Fruit fly (Drosophila melanogaster): ENCODE measurements around the gene MTA1-like.

MTA1-like gene

DNA sequence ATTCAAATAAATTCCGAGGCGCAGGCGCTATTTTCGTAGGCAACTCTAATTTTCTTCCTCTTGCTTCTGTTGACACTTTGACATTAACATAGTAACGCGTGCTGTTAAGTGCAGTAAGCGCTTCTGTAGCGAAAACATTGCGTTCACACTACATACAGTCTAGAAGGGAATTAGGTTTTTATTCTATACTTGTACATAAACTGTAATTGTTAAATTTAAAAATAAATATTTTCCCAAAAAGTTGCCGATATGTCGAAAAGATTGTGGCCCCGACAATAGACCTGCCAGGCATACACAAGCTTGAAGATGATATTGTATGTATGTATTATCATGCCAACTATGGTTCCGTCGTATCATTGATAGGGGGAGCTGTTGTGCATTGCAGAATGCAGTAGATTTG is 42.1 kb downstream of the MTA1-like start, which contains the start of gene asl (continued):
- TF ChIP-seq da (GFP tag; optimal IDR thresholded peaks at IDR 0.05) (no peak), pros (GFP tag; optimal IDR thresholded peaks at IDR 0.05) (no peak), CG17186 (GFP tag; optimal IDR thresholded peaks at IDR 0.05) (peak; percentile 100), CG3726 (GFP tag; IDR thresholded peaks at IDR 0.05) (no peak), sima (GFP tag; optimal IDR thresholded peaks at IDR 0.05) (no peak), Mad (GFP tag; optimal IDR thresholded peaks at IDR 0.05) (peak; percentile 58), abd-A (tag; optimal IDR thresholded peaks at IDR 0.05) (no peak), CG3847 (GFP tag; IDR thresholded peaks at IDR 0.05) (peak; percentile 55), CG4360 (GFP tag; IDR thresholded peaks at IDR 0.05) (no peak), MBD-R2 (GFP tag; IDR thresholded peaks at IDR 0.05) (peak; percentile 86), fu2 (GFP tag; optimal IDR thresholded peaks at IDR 0.05) (peak; percentile 31), ro (GFP tag; IDR thresholded peaks at IDR 0.05) (no peak), ab (GFP tag; optimal IDR thresholded peaks at IDR 0.05) (no peak), Dbx (GFP tag; IDR thresholded peaks at IDR 0.05) (peak; percentile 57; the same call in 1 of the 3 replicates), Nf-YA (GFP tag; IDR thresholded peaks at IDR 0.05) (no peak), CG42726 (GFP tag; IDR thresholded peaks at IDR 0.05; ENCODE audit: partially characterized antibody) (no peak), Ets97D (GFP tag; optimal IDR thresholded peaks at IDR 0.05) (peak; percentile 66), Dek (tag; optimal IDR thresholded peaks at IDR 0.05) (peak; percentile 7), CG4707 (GFP tag; optimal IDR thresholded peaks at IDR 0.05) (peak; percentile 37), CG10147 (GFP tag; optimal IDR thresholded peaks at IDR 0.05) (peak; percentile 27), Hr51 (GFP tag; optimal IDR thresholded peaks at IDR 0.05) (no peak), mam (GFP tag; optimal IDR thresholded peaks at IDR 0.05) (peak; percentile 44), Tbp (GFP tag; optimal IDR thresholded peaks at IDR 0.05) (peak; percentile 2), bbx (GFP tag; IDR thresholded peaks at IDR 0.05; ENCODE audit: partially characterized antibody) (no peak), oc (tag; optimal IDR thresholded peaks at IDR 0.05) (no peak), CG6689 (GFP tag; IDR thresholded peaks at IDR 0.05) (peak; percentile 67), ranshi (GFP tag; IDR thresholded peaks at IDR 0.05) (0 out of 2 replicates have a peak, but pooled peaks have one; percentile 15), D (optimal IDR thresholded peaks at IDR 0.05) (no peak), D (GFP tag; optimal IDR thresholded peaks at IDR 0.05) (peak; percentile 44), CG6254 (GFP tag; optimal IDR thresholded peaks at IDR 0.05) (no peak), maf-S (GFP tag; optimal IDR thresholded peaks at IDR 0.05) (no peak), Deaf1 (tag; optimal IDR thresholded peaks at IDR 0.05) (peak; percentile 47), HHEX (GFP tag; optimal IDR thresholded peaks at IDR 0.05) (no peak), hbn (GFP tag; IDR thresholded peaks at IDR 0.05; ENCODE audit: partially characterized antibody) (no peak), tin (GFP tag; optimal IDR thresholded peaks at IDR 0.05) (peak; percentile 58), CG9797 (GFP tag; optimal IDR thresholded peaks at IDR 0.05) (peak; percentile 61), caup (GFP tag; optimal IDR thresholded peaks at IDR 0.05; ENCODE audit: severe bottlenecking) (peak; percentile 54), rib (GFP tag; IDR thresholded peaks at IDR 0.05) (peak; percentile 19; the same call in 1 of the 2 replicates), CG31365 (tag; optimal IDR thresholded peaks at IDR 0.05) (no peak), ken (GFP tag; IDR thresholded peaks at IDR 0.05) (peak; percentile 65; the same call in 1 of the 3 replicates), CG2889 (GFP tag; IDR thresholded peaks at IDR 0.05) (no peak), Neu2 (GFP tag; optimal IDR thresholded peaks at IDR 0.05; ENCODE audit: borderline replicate concordance) (no peak), btn (GFP tag; optimal IDR thresholded peaks at IDR 0.05) (no peak), Fer3 (tag; optimal IDR thresholded peaks at IDR 0.05) (peak; percentile 60), ttk (GFP tag; IDR thresholded peaks at IDR 0.05) (no peak), insv (GFP tag; optimal IDR thresholded peaks at IDR 0.05) (peak in 1 of 2 experiments; percentile 77), Elba2 (GFP tag; optimal IDR thresholded peaks at IDR 0.05) (peak; percentile 96), Dip3 (GFP tag; optimal IDR thresholded peaks at IDR 0.05) (peak; percentile 73), CG2116 (GFP tag; optimal IDR thresholded peaks at IDR 0.05) (peak; percentile 85), stwl (tag; optimal IDR thresholded peaks at IDR 0.05) (peak; percentile 72), zen (tag; optimal IDR thresholded peaks at IDR 0.05) (peak; percentile 68)
